Worm (Caenorhabditis elegans) whole organism, midembryonic: ENCODE results near the gene eef-1A.2.

Experiments
- T22C8.4 ChIP-seq: fragments of 200-800 bp; sonication (Bioruptor generic); IDR thresholded peaks from 2 replicates; pipeline ENCODE4 v1.3.6; 2022; ENCODE audit warnings: missing genetic modification characterization, missing compliant biosample characterization
- cog-1 ChIP-seq: sonication (generic microtip); optimal IDR thresholded peaks from 2 replicates; lab custom pipeline; 2016; ENCODE audit warnings: missing genetic modification characterization, missing compliant biosample characterization
- flt-1 ChIP-seq: fragments of 200-800 bp; sonication (Bioruptor generic); IDR thresholded peaks from 2 replicates; pipeline ENCODE4 v1.3.6; 2022; ENCODE audit warnings: missing genetic modification characterization, missing compliant biosample characterization
- klf-2 ChIP-seq: fragments of 200-800 bp; sonication (Bioruptor generic); conservative IDR thresholded peaks from 2 replicates; pipeline ENCODE4 v1.3.6; 2022; ENCODE audit warnings: missing genetic modification reagents, missing genetic modification characterization, missing compliant biosample characterization
- med-1 ChIP-seq: sonication (generic microtip); optimal IDR thresholded peaks from 2 replicates; lab custom pipeline; 2017; ENCODE audit warnings: missing genetic modification characterization, mild to moderate bottlenecking, missing compliant biosample characterization, antibody characterized with exemption, missing genetic modification reagents; ENCODE audit not compliant: insufficient read depth
- ref-1 ChIP-seq: fragments of 200-800 bp; sonication (Bioruptor generic); conservative IDR thresholded peaks from 2 replicates; pipeline ENCODE4 v1.3.6; 2022; ENCODE audit warnings: missing genetic modification reagents, missing genetic modification characterization, missing compliant biosample characterization
- tab-1 ChIP-seq: fragments of 200-800 bp; sonication (Bioruptor generic); IDR thresholded peaks from 2 replicates; pipeline ENCODE4 v1.3.6; 2022; ENCODE audit warnings: missing genetic modification characterization, missing compliant biosample characterization
- ztf-23 ChIP-seq: fragments of 200-800 bp; sonication (Bioruptor generic); IDR thresholded peaks from 2 replicates; pipeline ENCODE4 v1.3.6; 2022; ENCODE audit warnings: missing genetic modification reagents, missing genetic modification characterization, missing compliant biosample characterization
- ztf-29 ChIP-seq: fragments of 200-800 bp; sonication (Bioruptor generic); IDR thresholded peaks from 2 replicates; pipeline ENCODE4 v1.3.6; 2022; ENCODE audit warnings: missing genetic modification reagents, missing genetic modification characterization, missing compliant biosample characterization

The eef-1A.2 gene

DNA sequence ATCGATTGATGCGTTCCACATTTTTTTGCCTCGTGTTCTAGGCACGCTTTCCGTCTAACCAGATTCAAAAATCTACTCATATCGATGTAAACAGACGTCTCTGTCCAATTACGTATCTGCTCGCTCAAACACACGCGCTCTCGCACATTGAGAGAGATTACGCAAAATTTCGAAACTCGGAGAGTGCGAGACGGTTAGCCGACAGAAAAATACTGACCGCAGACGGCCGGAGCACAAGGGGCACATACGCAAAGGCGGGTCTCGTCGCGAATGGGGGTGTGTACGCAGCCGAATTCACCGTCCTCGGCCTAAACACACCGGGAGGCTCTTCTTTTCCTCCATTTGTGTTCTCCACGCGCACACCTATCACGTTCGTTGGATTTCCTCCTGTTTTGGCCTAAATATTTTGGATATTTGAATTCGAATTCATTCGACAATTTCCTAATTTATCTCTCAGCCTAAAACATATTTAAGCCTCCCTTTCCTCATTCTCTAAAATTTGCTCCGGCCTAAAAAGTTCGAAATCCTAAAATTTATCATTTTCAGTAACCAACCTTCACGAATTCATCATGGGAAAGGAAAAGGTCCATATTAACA lies at the start of gene eef-1A.2:
TSS of gene eef-1A.2 (plus strand) at position 547 of the 597 bp plus-strand sequence.
- TF ChIP-seq flt-1 (GFP tag; lab: Robert Waterston, UW) (peak; percentile 38; the same call in 1 of the 2 replicates), klf-2 (GFP tag; lab: Robert Waterston, UW) (no peak), tab-1 (peak; percentile 79), ref-1 (GFP tag; lab: Robert Waterston, UW) (no peak), ztf-29 (GFP tag; lab: Robert Waterston, UW) (no peak), cog-1 (tag; lab: Kevin White, UChicago) (peak; percentile 92), med-1 (GFP tag; lab: Kevin White, UChicago) (no peak), ztf-23 (GFP tag; lab: Robert Waterston, UW) (peak; percentile 100), T22C8.4 (GFP tag; lab: Robert Waterston, UW) (no peak)

DNA sequence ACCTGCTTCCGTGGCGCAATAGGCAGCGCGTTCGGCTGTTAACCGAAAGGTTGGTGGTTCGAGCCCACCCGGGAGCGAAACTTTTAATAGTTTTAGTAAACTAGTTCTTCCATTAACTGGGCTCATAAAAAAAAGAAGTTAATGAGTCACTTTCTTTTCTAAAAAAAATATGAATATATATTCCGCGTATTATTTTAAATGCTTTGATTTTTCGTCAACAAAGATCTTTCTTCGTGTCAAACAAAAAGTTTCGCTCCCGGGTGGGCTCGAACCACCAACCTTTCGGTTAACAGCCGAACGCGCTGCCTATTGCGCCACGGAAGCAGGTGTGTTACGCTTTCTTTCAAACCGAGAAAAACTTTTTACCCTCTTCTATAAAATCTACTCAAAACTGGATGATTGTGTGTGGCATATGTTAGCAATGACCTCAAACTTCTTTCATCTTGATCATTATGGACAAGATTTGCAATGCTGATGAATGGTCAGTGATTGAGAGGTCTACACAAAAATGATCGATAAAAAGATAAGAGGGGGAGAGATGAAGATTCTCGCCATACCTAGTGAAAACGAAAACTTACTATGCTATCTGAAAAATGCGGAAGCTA lies 49.6 kb upstream of the eef-1A.2 start:
- TF ChIP-seq flt-1 (GFP tag; lab: Robert Waterston, UW): 0 out of 2 replicates have a peak, but pooled peaks have one; percentile 26
- TF ChIP-seq ztf-23 (GFP tag; lab: Robert Waterston, UW): 0 out of 2 replicates have a peak, but pooled peaks have one; percentile 10
- TF ChIP-seq ref-1 (GFP tag; lab: Robert Waterston, UW): no peak
- 0 out of 2 replicates have a peak, but pooled peaks have one; percentile 31 for TF ChIP-seq tab-1
- TF ChIP-seq klf-2 (GFP tag; lab: Robert Waterston, UW): no peak
- no peak for TF ChIP-seq cog-1 (tag; lab: Kevin White, UChicago)
- no peak for TF ChIP-seq med-1 (GFP tag; lab: Kevin White, UChicago)
- TF ChIP-seq ztf-29 (GFP tag; lab: Robert Waterston, UW): no peak

DNA sequence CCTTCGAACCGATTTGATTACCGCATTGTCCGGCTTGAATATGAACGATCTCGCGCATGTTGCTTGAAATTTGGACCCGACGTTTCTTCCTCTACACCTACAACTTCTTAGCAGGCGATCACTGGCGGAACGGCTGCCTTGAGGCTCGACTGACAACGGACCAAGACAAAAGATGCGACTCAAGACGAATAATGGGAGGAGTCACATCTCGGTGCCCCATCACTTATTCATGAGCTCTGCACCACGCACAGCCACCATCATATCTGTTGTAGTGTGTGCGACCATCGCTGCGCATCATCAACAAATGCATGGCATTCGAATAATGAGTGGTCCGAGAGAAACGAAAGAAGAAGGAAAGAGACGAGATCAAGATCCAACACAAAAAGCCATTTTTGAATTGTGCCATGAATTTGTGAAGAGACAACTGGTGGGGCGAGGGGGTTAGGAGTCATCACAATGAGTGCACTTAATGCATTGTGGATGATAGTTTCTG lies 46.9 kb upstream of the eef-1A.2 start, which contains the start of gene mec-7:
TSS of gene mec-7 (minus strand) at position 181 of the 493 bp plus-strand sequence.
- TF ChIP-seq ztf-29 (GFP tag; lab: Robert Waterston, UW) (no peak), klf-2 (GFP tag; lab: Robert Waterston, UW) (no peak), cog-1 (tag; lab: Kevin White, UChicago) (no peak), ref-1 (GFP tag; lab: Robert Waterston, UW) (no peak), tab-1 (no peak), T22C8.4 (GFP tag; lab: Robert Waterston, UW) (no peak), med-1 (GFP tag; lab: Kevin White, UChicago) (no peak), flt-1 (GFP tag; lab: Robert Waterston, UW) (no peak), ztf-23 (GFP tag; lab: Robert Waterston, UW) (no peak)

DNA sequence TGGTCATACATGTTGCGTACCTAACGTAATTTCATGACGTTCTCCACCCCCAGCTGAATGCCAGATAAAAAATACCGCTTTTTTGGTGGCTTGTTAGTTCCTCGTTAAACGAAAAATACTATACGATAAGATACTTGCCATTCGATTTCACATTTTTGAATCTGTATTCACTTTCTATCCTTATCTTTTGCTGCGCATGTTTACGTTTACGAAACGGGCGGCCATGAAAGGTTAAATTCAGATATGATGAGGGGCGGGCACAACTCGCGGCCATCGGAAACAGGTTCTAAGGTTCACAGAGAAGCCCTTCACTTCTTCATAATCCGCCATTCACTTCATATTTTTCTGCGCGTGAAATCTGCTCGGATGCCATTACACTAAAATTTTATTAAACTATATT lies 44.7 kb upstream of the eef-1A.2 start:
- TF ChIP-seq klf-2 (GFP tag; lab: Robert Waterston, UW) (no peak), flt-1 (GFP tag; lab: Robert Waterston, UW) (no peak), tab-1 (no peak), med-1 (GFP tag; lab: Kevin White, UChicago) (no peak), T22C8.4 (GFP tag; lab: Robert Waterston, UW) (no peak)

DNA sequence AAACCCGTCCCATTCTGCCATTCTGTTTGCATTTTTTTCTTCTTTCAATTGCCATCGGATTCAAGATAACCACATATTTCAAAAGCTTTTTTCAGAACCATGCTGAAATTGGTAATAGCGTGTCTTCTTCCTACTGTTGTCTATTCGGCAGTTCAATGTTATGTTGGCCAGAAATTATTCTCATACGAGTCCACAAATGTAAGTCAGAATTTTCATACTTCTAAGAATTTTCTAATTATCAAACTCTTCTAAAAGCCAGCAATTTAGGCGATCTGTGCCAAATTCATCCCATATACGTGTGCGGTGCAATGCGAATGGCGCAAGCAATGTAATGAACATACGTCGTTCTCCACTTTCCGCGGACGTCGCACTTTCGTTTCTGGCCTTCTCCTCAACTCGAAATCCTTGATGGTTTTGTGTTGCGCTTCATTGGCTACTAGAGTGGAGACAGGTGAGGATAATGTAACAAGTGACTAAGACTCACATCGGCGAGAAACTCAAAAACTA lies 43.9 kb upstream of the eef-1A.2 start, which contains the start of gene ZK154.1:
TSS of gene ZK154.1 (plus strand) at position 51 of the 507 bp plus-strand sequence.
- TF ChIP-seq med-1 (GFP tag; lab: Kevin White, UChicago) (no peak), T22C8.4 (GFP tag; lab: Robert Waterston, UW) (no peak), ref-1 (GFP tag; lab: Robert Waterston, UW) (no peak), flt-1 (GFP tag; lab: Robert Waterston, UW) (no peak), cog-1 (tag; lab: Kevin White, UChicago) (no peak), klf-2 (GFP tag; lab: Robert Waterston, UW) (no peak), ztf-23 (GFP tag; lab: Robert Waterston, UW) (no peak), tab-1 (no peak), ztf-29 (GFP tag; lab: Robert Waterston, UW) (no peak)

DNA sequence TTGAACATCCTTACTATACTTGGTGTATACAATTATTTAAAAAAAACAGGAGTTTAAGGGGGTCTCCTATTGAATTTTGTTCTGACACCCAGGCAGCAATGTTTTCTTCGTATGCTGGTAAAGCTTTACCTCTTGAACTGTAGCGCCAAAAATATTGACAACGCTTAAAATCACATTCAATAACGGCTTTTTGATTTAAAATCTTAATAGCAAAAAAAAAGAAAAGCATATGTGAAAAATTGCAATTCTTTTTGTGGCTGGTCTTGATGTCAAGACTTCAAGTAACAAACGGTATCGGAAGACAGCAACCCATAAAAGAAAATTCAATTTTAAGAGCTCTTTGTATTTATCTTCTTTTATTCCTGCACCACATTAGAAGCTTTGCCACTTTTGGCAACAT lies 41.6 kb upstream of the eef-1A.2 start:
- no peak for TF ChIP-seq T22C8.4 (GFP tag; lab: Robert Waterston, UW)

DNA sequence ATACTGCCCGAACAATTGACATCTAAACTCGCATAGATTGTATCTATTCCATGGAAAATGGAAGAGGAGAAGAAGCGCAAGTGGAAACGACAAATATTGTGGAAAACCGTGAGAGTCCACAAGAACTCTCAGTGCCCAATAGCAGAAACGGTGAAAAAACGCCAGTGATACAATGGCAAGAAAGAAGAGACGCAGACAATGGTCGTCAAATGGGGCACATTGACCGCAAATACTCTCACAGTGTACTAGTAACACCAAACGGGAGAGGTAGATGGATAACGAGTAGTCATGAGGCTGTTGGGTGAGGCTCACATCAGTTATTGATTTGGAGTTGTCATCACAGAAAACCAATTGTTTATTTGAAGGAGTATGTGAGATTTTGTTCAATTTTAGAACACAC lies 41.1 kb upstream of the eef-1A.2 start, which contains the start of gene ZK154.4:
TSS of gene ZK154.4 (minus strand) at position 27 of the 400 bp plus-strand sequence.
- TF ChIP-seq tab-1 (no peak), ztf-23 (GFP tag; lab: Robert Waterston, UW) (no peak), flt-1 (GFP tag; lab: Robert Waterston, UW) (no peak), ztf-29 (GFP tag; lab: Robert Waterston, UW) (no peak), T22C8.4 (GFP tag; lab: Robert Waterston, UW) (no peak), klf-2 (GFP tag; lab: Robert Waterston, UW) (no peak)

DNA sequence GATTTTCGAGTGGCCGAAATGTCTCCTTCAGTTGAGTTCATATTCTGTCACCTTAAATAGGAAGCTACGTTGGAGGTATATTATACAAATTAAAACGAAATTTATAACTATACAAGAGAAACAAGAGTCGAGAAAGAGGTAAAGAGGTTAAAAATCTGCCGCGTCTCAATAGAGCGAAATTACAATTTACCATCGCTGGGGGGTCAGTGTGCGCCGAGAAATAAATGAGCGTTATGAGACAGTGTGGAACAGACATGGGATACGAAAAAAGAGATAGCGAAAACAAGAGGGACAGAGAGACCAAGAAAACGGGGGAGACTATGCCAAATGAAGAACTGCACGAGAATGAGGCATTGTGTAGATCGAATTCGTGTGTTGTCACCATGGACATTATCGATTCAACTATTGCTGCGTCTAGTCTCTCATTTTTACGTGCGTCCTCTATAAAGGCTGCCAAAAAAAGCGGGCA lies 35.5 kb upstream of the eef-1A.2 start, which contains the start of gene ZK154.5:
TSS of gene ZK154.5 (minus strand) at position 51 of the 469 bp plus-strand sequence.
- TF ChIP-seq ztf-29 (GFP tag; lab: Robert Waterston, UW) (no peak), flt-1 (GFP tag; lab: Robert Waterston, UW) (0 out of 2 replicates have a peak, but pooled peaks have one; percentile 45), ztf-23 (GFP tag; lab: Robert Waterston, UW) (no peak), cog-1 (tag; lab: Kevin White, UChicago) (peak; percentile 15), T22C8.4 (GFP tag; lab: Robert Waterston, UW) (0 out of 2 replicates have a peak, but pooled peaks have one; percentile 34), tab-1 (no peak)

DNA sequence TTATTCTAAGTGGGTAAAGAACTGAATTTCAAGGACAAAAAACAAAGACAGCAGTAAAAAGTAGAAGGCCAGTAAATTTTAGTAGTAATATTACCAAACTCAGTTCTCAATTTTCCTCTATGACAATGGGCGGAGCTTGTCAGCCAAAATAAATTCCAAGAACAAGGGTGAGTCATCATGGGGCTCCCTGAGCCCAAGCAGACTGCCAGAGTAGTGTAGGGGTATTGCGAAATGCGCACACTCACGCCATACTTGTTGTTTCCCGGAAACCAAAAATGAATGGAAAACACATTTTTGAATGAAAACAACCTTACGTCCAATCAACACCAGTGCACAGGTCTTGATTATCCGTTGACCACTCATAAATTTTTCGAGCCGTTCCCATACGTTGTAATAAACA lies 31.7 kb upstream of the eef-1A.2 start:
- TF ChIP-seq flt-1 (GFP tag; lab: Robert Waterston, UW) (no peak), tab-1 (no peak), ztf-23 (GFP tag; lab: Robert Waterston, UW) (no peak)
